Worm (Caenorhabditis elegans) whole organism, young adult: ENCODE results near the gene B0334.20.

Experiments used
- C06A6.2 ChIP-seq: fragments of 200-800 bp; sonication (Bioruptor generic); conservative IDR thresholded peaks from 2 replicates; pipeline ENCODE4 v1.3.6; 2022; ENCODE audit warnings: missing genetic modification characterization, missing compliant biosample characterization
- F49E8.2 ChIP-seq: sonication (generic microtip); optimal IDR thresholded peaks from 3 replicates; lab custom pipeline; 2017; ENCODE audit warnings: missing genetic modification characterization, mild to moderate bottlenecking, missing compliant biosample characterization, antibody characterized with exemption, moderate library complexity; ENCODE audit not compliant: insufficient read depth
- F52B5.7 ChIP-seq: sonication (generic microtip); optimal IDR thresholded peaks from 2 replicates; lab custom pipeline; 2016; ENCODE audit warnings: mild to moderate bottlenecking, missing genetic modification characterization, missing compliant biosample characterization
- F55B11.4 ChIP-seq: sonication (generic microtip); optimal IDR thresholded peaks from 2 replicates; lab custom pipeline; 2016; ENCODE audit warnings: missing compliant biosample characterization, missing genetic modification characterization, borderline replicate concordance; ENCODE audit not compliant: insufficient read depth
- ZK185.1 ChIP-seq: sonication (generic microtip); optimal IDR thresholded peaks from 2 replicates; lab custom pipeline; 2016; ENCODE audit warnings: mild to moderate bottlenecking, missing genetic modification characterization, missing compliant biosample characterization; ENCODE audit not compliant: poor library complexity, severe bottlenecking
- ama-1 ChIP-seq, 3 experiments: fragments of 150-350 bp in 1 of 3; sonication (generic microtip) in 2 of 3; optimal IDR thresholded peaks; 2 replicates each; lab custom pipeline; 2014 to 2018; ENCODE audit warnings: missing biosample characterization in 2 of 3, missing genetic modification characterization in 2 of 3, missing genetic modification reagents in 2 of 3
- dpl-1 ChIP-seq: fragments of 150-350 bp; optimal IDR thresholded peaks from 2 replicates; lab custom pipeline; 2014; ENCODE audit warnings: missing biosample characterization, missing genetic modification reagents, missing genetic modification characterization
- egl-18 ChIP-seq: fragments of 200-800 bp; sonication (Bioruptor generic); IDR thresholded peaks from 2 replicates; pipeline ENCODE4 v1.3.6; 2022; ENCODE audit warnings: missing genetic modification reagents, missing genetic modification characterization, missing compliant biosample characterization
- egrh-3 ChIP-seq: fragments of 200-800 bp; sonication (Bioruptor generic); IDR thresholded peaks from 2 replicates; pipeline ENCODE4 v1.3.6; 2022; ENCODE audit warnings: missing genetic modification reagents, missing genetic modification characterization, missing compliant biosample characterization
- nfya-1 ChIP-seq: sonication (generic microtip); optimal IDR thresholded peaks from 2 replicates; lab custom pipeline; 2017; ENCODE audit warnings: antibody characterized with exemption, missing compliant biosample characterization, missing genetic modification characterization, borderline replicate concordance; ENCODE audit not compliant: insufficient read depth
- ztf-3 ChIP-seq: fragments of 200-800 bp; sonication (Bioruptor generic); optimal IDR thresholded peaks from 2 replicates; lab custom pipeline; 2018; ENCODE audit warnings: mild to moderate bottlenecking, missing genetic modification characterization, missing compliant biosample characterization

DNA sequence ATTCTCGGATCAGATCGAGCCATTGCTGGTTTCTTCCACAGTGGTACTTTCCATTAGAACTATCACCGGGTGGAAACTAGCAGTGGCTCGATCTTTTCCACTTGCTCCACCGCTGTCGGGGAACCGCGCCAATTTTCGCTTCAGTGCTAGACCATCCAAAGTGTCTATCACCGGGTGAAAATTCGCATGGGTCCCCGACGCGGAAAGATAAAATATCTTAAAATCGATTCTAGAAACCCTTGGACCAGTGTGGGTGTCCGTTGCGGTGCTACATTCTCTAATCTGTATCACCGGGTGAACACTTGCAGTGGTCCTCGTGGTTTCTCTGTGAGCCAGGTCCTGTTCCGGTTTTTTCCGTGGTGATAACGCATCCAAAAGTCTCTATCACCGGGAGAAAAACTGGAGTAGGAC is 37.4 kb upstream of the B0334.20 start:
- TF ChIP-seq F49E8.2 = no peak
- no peak for TF ChIP-seq F55B11.4 (tag; lab: Kevin White, UChicago)
- no peak for TF ChIP-seq ZK185.1
- TF ChIP-seq egrh-3 = no peak
- no peak for TF ChIP-seq ama-1 (optimal IDR thresholded peaks at IDR 0.05; lab: Kevin White, UChicago)
- no peak for TF ChIP-seq ama-1 (GFP tag; optimal IDR thresholded peaks at IDR 0.05; lab: Kevin White, UChicago)
- no peak for TF ChIP-seq nfya-1 (tag; lab: Kevin White, UChicago)
- TF ChIP-seq C06A6.2 (GFP tag; lab: Robert Waterston, UW) = no peak
- no peak for TF ChIP-seq F52B5.7 (tag; lab: Kevin White, UChicago)
- no peak for TF ChIP-seq dpl-1 (GFP tag; lab: Kevin White, UChicago)
- no peak for TF ChIP-seq ztf-3 (GFP tag; lab: Kevin White, UChicago)
- no peak for TF ChIP-seq egl-18 (GFP tag; lab: Robert Waterston, UW)
